Worm (Caenorhabditis elegans): ENCODE data around the gene Y57G11C.36.

Y57G11C.36 gene

DNA sequence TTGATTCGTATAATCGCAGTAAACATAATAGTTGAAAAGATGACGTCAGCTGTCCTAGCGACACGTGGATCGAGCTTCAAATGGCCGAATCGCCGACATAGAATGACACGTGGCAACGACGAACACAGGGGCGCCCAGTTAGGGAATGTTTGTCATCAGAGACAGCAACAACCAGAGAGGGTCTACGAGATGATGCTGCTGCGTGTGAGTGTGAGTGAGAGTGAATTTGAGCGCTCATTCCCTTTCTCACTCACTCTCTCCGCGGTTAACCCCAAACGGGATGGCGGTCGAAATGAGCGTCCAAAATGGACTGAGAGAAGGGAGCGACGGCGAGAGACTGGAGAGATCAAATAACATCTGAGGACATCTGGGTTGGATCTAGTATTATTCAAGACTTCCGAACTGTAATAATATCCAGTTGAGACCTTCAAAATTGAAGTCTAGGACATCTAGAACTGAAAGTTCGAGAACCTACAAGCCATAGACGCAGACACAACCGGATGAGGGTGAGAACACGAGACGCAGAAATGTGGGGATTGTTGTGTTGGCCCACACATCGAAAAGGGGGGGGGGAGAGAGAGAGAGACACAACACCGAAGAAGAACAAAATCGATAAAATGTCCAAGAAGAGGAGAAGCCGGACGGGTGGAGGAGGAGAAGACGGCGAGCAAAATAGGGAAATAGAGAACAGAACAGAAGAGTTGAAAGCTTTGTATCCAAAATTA, 20.5 kb upstream of the Y57G11C.36 start (continued):
- TF ChIP-seq mec-3 (tag; optimal IDR thresholded peaks at IDR 0.05; ENCODE audit: borderline replicate concordance), result no peak
- peak; percentile 1 for TF ChIP-seq C38D4.7 (GFP tag; optimal IDR thresholded peaks at IDR 0.05)
- no peak for TF ChIP-seq ceh-9 (tag; optimal IDR thresholded peaks at IDR 0.05)
- TF ChIP-seq ceh-34 (tag; optimal IDR thresholded peaks at IDR 0.05), result peak; percentile 74
- peak; percentile 51 for TF ChIP-seq ets-4 (tag; optimal IDR thresholded peaks at IDR 0.05)
- TF ChIP-seq eyg-1 (tag; optimal IDR thresholded peaks at IDR 0.05), result no peak
- TF ChIP-seq sox-2 (GFP tag; IDR thresholded peaks at IDR 0.05), result no peak
- TF ChIP-seq hlh-8 (tag; optimal IDR thresholded peaks at IDR 0.05), result no peak
- TF ChIP-seq hlh-13 (GFP tag; optimal IDR thresholded peaks at IDR 0.05), result no peak
- TF ChIP-seq ref-2 (tag; optimal IDR thresholded peaks at IDR 0.05), result peak; percentile 59
- peak; percentile 30 for TF ChIP-seq ceh-18 (tag; optimal IDR thresholded peaks at IDR 0.05)
- no peak for TF ChIP-seq fkh-6 (tag; optimal IDR thresholded peaks at IDR 0.05)
- TF ChIP-seq F13H6.1 (tag; optimal IDR thresholded peaks at IDR 0.05), result no peak
- TF ChIP-seq pax-1 (tag; optimal IDR thresholded peaks at IDR 0.05), result no peak
- TF ChIP-seq hlh-6 (tag; optimal IDR thresholded peaks at IDR 0.05), result no peak
- TF ChIP-seq gmeb-2 (tag; optimal IDR thresholded peaks at IDR 0.05), result no peak
- no peak for TF ChIP-seq unc-3 (GFP tag; conservative IDR thresholded peaks at IDR 0.05)
- TF ChIP-seq unc-3 (tag; optimal IDR thresholded peaks at IDR 0.05), result no peak
- TF ChIP-seq ttx-3 (tag; optimal IDR thresholded peaks at IDR 0.05), result no peak
- TF ChIP-seq nhr-232 (tag; optimal IDR thresholded peaks at IDR 0.05), result no peak
- TF ChIP-seq nfya-1 (tag; optimal IDR thresholded peaks at IDR 0.05), result peak; percentile 75
- peak; percentile 50 for TF ChIP-seq ceh-19 (GFP tag; optimal IDR thresholded peaks at IDR 0.05)
- TF ChIP-seq K09A11.1 (tag; optimal IDR thresholded peaks at IDR 0.05; ENCODE audit: insufficient read depth), result no peak
- TF ChIP-seq ceh-6 (GFP tag; optimal IDR thresholded peaks at IDR 0.05), result peak; percentile 27
- TF ChIP-seq pat-9 (tag; optimal IDR thresholded peaks at IDR 0.05), result no peak
- no peak for TF ChIP-seq K02D7.2 (tag; optimal IDR thresholded peaks at IDR 0.05)
- TF ChIP-seq lin-11 (tag; optimal IDR thresholded peaks at IDR 0.05), result no peak
- TF ChIP-seq T23F11.4 (GFP tag; optimal IDR thresholded peaks at IDR 0.05), result no peak
- TF ChIP-seq tbx-2 (tag; optimal IDR thresholded peaks at IDR 0.05), result peak; percentile 36
- peak; percentile 13 for TF ChIP-seq syd-9 (tag; optimal IDR thresholded peaks at IDR 0.05)
- TF ChIP-seq unc-55 (GFP tag; optimal IDR thresholded peaks at IDR 0.05), result no peak

DNA sequence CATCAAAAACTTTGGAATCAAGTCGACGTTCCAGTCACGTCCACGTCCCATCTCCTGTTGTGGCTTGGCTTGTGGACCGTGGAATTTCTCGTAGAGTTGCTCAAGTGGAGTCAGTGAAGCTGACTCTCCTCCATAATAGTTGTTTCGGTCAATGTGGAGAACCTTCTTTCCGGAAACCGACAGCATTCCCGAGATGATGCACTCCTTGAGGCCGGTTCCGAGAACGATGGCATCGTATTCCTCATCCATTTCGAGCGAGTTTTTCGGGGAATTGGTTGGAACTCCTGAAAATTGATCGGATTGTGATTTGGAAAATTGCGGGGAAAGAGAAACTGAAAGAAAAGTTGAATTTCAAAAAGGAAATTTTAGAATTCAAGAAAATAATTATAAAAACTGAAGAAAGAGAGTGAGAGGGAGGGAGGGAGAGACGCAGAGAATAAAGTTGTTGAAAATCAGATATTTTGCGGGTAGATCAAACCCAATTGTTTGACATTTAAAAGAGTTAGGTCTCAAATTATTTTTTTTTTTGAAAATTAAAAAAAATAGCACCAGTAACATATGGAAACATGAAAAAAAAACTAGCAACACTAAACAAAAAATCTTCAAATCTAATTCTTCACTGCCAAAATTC, 19.1 kb upstream of the Y57G11C.36 start, which contains the start of gene gdi-1:
TSS of gene gdi-1 (minus strand) at position 286 of the 631 bp plus-strand sequence.
- TF ChIP-seq fkh-6 (tag; optimal IDR thresholded peaks at IDR 0.05) (no peak), hlh-13 (GFP tag; optimal IDR thresholded peaks at IDR 0.05) (no peak), gmeb-2 (tag; optimal IDR thresholded peaks at IDR 0.05) (no peak), sox-4 (tag; optimal IDR thresholded peaks at IDR 0.05) (no peak), sox-2 (GFP tag; IDR thresholded peaks at IDR 0.05) (no peak), nfya-1 (tag; optimal IDR thresholded peaks at IDR 0.05) (no peak), ceh-19 (GFP tag; optimal IDR thresholded peaks at IDR 0.05) (no peak), ahr-1 (tag; optimal IDR thresholded peaks at IDR 0.05) (no peak), ceh-24 (tag; optimal IDR thresholded peaks at IDR 0.05) (no peak), lin-11 (tag; optimal IDR thresholded peaks at IDR 0.05) (no peak), pax-1 (tag; optimal IDR thresholded peaks at IDR 0.05) (no peak), Y22D7AL.16 (tag; optimal IDR thresholded peaks at IDR 0.05) (no peak), hlh-6 (tag; optimal IDR thresholded peaks at IDR 0.05) (no peak), ceh-34 (tag; optimal IDR thresholded peaks at IDR 0.05) (no peak), ets-4 (tag; optimal IDR thresholded peaks at IDR 0.05) (no peak), che-1 (tag; optimal IDR thresholded peaks at IDR 0.05) (no peak), K02D7.2 (tag; optimal IDR thresholded peaks at IDR 0.05) (no peak)

DNA sequence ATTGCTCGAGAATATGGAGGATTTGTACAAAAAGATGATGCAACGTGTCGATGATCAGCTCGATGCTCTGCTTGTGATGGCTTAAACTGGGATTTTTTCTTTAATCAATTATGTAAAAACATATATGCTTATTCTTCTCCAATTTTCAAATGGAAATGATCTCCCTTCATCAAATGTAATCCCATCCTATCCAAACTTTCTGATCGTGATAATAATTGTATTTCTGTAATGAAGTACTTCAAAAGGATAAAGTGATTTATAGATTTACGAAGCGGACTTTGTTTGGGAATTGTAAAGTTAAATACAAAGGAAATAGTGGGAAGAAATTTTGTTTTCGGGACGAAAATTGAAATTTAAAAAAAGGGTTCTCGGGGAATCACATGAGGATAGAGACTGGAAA, 17.0 kb upstream of the Y57G11C.36 start:
- no peak for TF ChIP-seq mec-3 (tag; optimal IDR thresholded peaks at IDR 0.05; ENCODE audit: borderline replicate concordance)
- TF ChIP-seq ama-1 (optimal IDR thresholded peaks at IDR 0.05), result peak; percentile 13
